Worm (Caenorhabditis elegans): ENCODE results near the gene srh-257.

DNA sequence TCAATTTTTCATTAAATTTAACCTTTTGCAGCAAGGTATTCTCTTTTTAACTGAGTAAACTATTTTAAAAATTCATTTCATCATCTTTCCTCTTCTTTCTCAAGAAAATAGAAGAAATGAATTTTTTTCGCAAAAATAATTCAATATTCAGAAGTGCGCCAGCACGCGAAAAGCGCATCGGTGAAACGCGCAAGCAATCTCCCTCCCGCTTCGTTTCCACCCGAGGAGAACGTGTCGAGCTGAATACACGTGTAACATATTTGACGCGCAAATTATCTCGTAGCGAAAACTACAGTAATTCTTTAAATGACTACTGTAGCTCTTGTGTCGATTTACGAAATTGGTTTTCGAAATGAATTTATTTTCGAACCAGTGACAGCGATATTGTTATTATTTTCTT is 15.0 kb upstream of the srh-257 start:
- TF ChIP-seq cog-1 (tag; optimal IDR thresholded peaks at IDR 0.05): no peak
- TF ChIP-seq T22C8.4 (GFP tag; IDR thresholded peaks at IDR 0.05): no peak
- no peak for TF ChIP-seq klf-2 (GFP tag; conservative IDR thresholded peaks at IDR 0.05)
- no peak for TF ChIP-seq ztf-29 (GFP tag; IDR thresholded peaks at IDR 0.05)
